Fruit fly (Drosophila melanogaster): ENCODE results near the gene Gr94a.

Gr94a gene

dm6 chr3R:23028506-23028905 is 23.0 kb upstream of the Gr94a start (continued):
- 0 out of 2 replicates have a peak, but pooled peaks have one; percentile 36 for TF ChIP-seq CG32772 (GFP tag; IDR thresholded peaks at IDR 0.05)
- peak; percentile 68; the same call in 1 of the 3 replicates for TF ChIP-seq CG6175 (GFP tag; IDR thresholded peaks at IDR 0.05)
- 0 out of 2 replicates have a peak, but pooled peaks have one; percentile 18 for TF ChIP-seq danr (GFP tag; IDR thresholded peaks at IDR 0.05)

dm6 chr3R:23030900-23031299 is 20.6 kb upstream of the Gr94a start:
- TF ChIP-seq CG1603 (tag; optimal IDR thresholded peaks at IDR 0.05) (peak; percentile 1), dmrt11E (tag; optimal IDR thresholded peaks at IDR 0.05) (peak; percentile 38), prd (optimal IDR thresholded peaks at IDR 0.05) (no peak), prd (GFP tag; IDR thresholded peaks at IDR 0.05) (0 out of 3 replicates have a peak, but pooled peaks have one; percentile 41), jigr1 (GFP tag; IDR thresholded peaks at IDR 0.05) (no peak), Med (GFP tag) (peak; percentile 53), CG15696 (tag; optimal IDR thresholded peaks at IDR 0.05) (peak; percentile 66), nerfin-1 (tag; optimal IDR thresholded peaks at IDR 0.05) (no peak), CG7839 (tag; optimal IDR thresholded peaks at IDR 0.05) (peak; percentile 1), amos (GFP tag; IDR thresholded peaks at IDR 0.05; ENCODE audit: partially characterized antibody) (no peak), pan (optimal IDR thresholded peaks at IDR 0.05) (no peak), pan (GFP tag; optimal IDR thresholded peaks at IDR 0.05 in 1 of 2, IDR thresholded peaks at IDR 0.05 in 1 of 2) (no peak), CG10979 (tag; optimal IDR thresholded peaks at IDR 0.05) (peak; percentile 4), CG9727 (GFP tag; optimal IDR thresholded peaks at IDR 0.05) (peak; percentile 18), sens (GFP tag) (peak; percentile 80)

DNA sequence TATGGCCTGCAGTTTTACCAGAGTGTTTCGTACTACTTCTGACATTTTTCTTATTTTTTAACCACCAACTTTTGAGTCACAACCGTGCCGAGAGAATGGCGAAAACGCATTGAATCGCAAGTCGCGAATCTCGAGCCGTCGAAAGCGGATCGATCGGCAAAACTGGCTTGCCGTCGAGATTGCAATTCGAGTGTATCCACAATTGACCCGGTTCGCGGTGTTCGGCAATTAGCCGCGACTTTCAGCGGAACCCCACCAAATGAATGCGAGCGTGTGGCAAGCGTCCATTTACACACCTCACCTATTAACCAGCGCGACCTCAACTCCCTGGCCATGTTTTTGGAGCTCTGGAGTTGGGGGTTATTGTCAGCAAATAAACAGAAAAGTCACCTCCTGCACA is 16.0 kb upstream of the Gr94a start, which contains the start of gene CG13833:
TSS of gene CG13833 (minus strand) at position 101 of the 400 bp plus-strand sequence.
- TF ChIP-seq sens (GFP tag) (peak; percentile 8), yki (optimal IDR thresholded peaks at IDR 0.05) (no peak), Med (GFP tag) (peak; percentile 28)

DNA sequence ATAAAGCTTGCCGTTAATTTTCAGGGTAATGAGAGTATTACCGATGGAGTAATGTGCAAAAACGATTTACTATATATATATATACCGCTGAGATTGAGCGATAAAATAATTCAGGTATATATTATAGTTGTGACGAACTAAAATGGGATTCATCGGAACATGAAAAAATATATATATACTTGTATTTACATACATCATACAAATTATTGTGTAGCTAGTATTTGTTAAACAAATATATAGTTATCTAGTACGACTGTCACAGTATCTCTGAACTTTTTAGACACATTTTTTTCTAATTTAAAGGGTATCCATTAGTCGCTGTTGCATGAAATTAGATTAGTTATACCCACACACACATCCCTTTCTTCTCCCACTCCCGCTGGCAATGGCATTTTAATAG is 15.2 kb upstream of the Gr94a start:
- no peak for TF ChIP-seq CG18011 (GFP tag; optimal IDR thresholded peaks at IDR 0.05)
- no peak for TF ChIP-seq psq (GFP tag; optimal IDR thresholded peaks at IDR 0.05)
- TF ChIP-seq D19A (tag; optimal IDR thresholded peaks at IDR 0.05): peak; percentile 86
- TF ChIP-seq B-H1 (GFP tag; IDR thresholded peaks at IDR 0.05): no peak
- no peak for TF ChIP-seq Atf-2 (GFP tag; optimal IDR thresholded peaks at IDR 0.05)
- no peak for TF ChIP-seq lab (GFP tag; optimal IDR thresholded peaks at IDR 0.05)
- no peak for TF ChIP-seq CG2889 (GFP tag; IDR thresholded peaks at IDR 0.05)
- no peak for TF ChIP-seq CG4707 (GFP tag; optimal IDR thresholded peaks at IDR 0.05)
- TF ChIP-seq sens (GFP tag): no peak
- no peak for TF ChIP-seq dimm (GFP tag; IDR thresholded peaks at IDR 0.05)
- no peak for TF ChIP-seq CG14710 (tag; optimal IDR thresholded peaks at IDR 0.05)
- TF ChIP-seq CG2712 (tag; optimal IDR thresholded peaks at IDR 0.05): peak; percentile 9
- no peak for TF ChIP-seq CG3726 (GFP tag; IDR thresholded peaks at IDR 0.05)
- TF ChIP-seq CoRest (tag; optimal IDR thresholded peaks at IDR 0.05): peak; percentile 4
- no peak for TF ChIP-seq H15 (GFP tag; IDR thresholded peaks at IDR 0.05)
- TF ChIP-seq crol (GFP tag; IDR thresholded peaks at IDR 0.05): no peak
- peak; percentile 33 for TF ChIP-seq dmrt11E (tag; optimal IDR thresholded peaks at IDR 0.05)
- no peak for TF ChIP-seq fd102C (GFP tag; optimal IDR thresholded peaks at IDR 0.05)
- no peak for TF ChIP-seq CG2875 (GFP tag; optimal IDR thresholded peaks at IDR 0.05)
- no peak for TF ChIP-seq CG1602 (GFP tag; optimal IDR thresholded peaks at IDR 0.05)
- TF ChIP-seq sima (GFP tag; optimal IDR thresholded peaks at IDR 0.05): no peak
- no peak for TF ChIP-seq CG10565 (GFP tag; optimal IDR thresholded peaks at IDR 0.05)
- no peak for TF ChIP-seq CG3995 (GFP tag; optimal IDR thresholded peaks at IDR 0.05)
- no peak for TF ChIP-seq mam (GFP tag; optimal IDR thresholded peaks at IDR 0.05)
- no peak for TF ChIP-seq CG31224 (GFP tag; IDR thresholded peaks at IDR 0.05)
- TF ChIP-seq CG9876 (GFP tag; optimal IDR thresholded peaks at IDR 0.05): no peak
- peak; percentile 28 for TF ChIP-seq gem (tag; optimal IDR thresholded peaks at IDR 0.05)
- no peak for TF ChIP-seq CG11247 (GFP tag; IDR thresholded peaks at IDR 0.05)
- TF ChIP-seq kay (GFP tag; optimal IDR thresholded peaks at IDR 0.05): no peak
- no peak for TF ChIP-seq CG17186 (GFP tag; optimal IDR thresholded peaks at IDR 0.05)
- TF ChIP-seq HmgD (GFP tag; optimal IDR thresholded peaks at IDR 0.05): no peak

Data from whole organism, embryonic.